Worm (Caenorhabditis elegans): Measurements from ENCODE around the gene gcy-36.

Gene gcy-36

ce11 chrX:15440744-15441685 is 37.8 kb upstream of the gcy-36 start, which contains the start of gene mocs-1 (continued):
- TF ChIP-seq unc-62 (GFP tag; optimal IDR thresholded peaks at IDR 0.05) (no peak), Y55F3AM.14 (GFP tag; optimal IDR thresholded peaks at IDR 0.05) (no peak), nhr-77 (tag; optimal IDR thresholded peaks at IDR 0.05) (no peak), lsy-2 (tag; optimal IDR thresholded peaks at IDR 0.05) (no peak), nhr-11 (tag; optimal IDR thresholded peaks at IDR 0.05) (no peak), nhr-237 (tag; optimal IDR thresholded peaks at IDR 0.05) (no peak), dmd-4 (tag; optimal IDR thresholded peaks at IDR 0.05) (no peak), lin-13 (GFP tag; optimal IDR thresholded peaks at IDR 0.05) (no peak)

ce11 chrX:15441686-15442067 is 37.1 kb upstream of the gcy-36 start, which contains the start of gene nkat-3:
Gene nkat-3, plus strand, starts transcription at chrX:15441731.
- no peak for TF ChIP-seq lsy-2 (tag; optimal IDR thresholded peaks at IDR 0.05)
- no peak for TF ChIP-seq blmp-1 (tag; optimal IDR thresholded peaks at IDR 0.05; ENCODE audit: insufficient read depth)
- TF ChIP-seq nhr-6 (tag; optimal IDR thresholded peaks at IDR 0.05): no peak
- no peak for TF ChIP-seq F13H6.1 (tag; optimal IDR thresholded peaks at IDR 0.05)
- no peak for TF ChIP-seq R02D3.7 (tag; optimal IDR thresholded peaks at IDR 0.05)
- TF ChIP-seq Y55F3AM.14 (GFP tag; optimal IDR thresholded peaks at IDR 0.05): no peak
- TF ChIP-seq peb-1 (tag; optimal IDR thresholded peaks at IDR 0.05): no peak
- no peak for TF ChIP-seq unc-55 (GFP tag; optimal IDR thresholded peaks at IDR 0.05)
- TF ChIP-seq elt-1 (tag; optimal IDR thresholded peaks at IDR 0.05): no peak
- TF ChIP-seq elt-3 (tag; optimal IDR thresholded peaks at IDR 0.05): no peak
- TF ChIP-seq alr-1 (tag; optimal IDR thresholded peaks at IDR 0.05): no peak
- no peak for TF ChIP-seq nhr-25 (tag; optimal IDR thresholded peaks at IDR 0.05)
- TF ChIP-seq mab-5 (tag; optimal IDR thresholded peaks at IDR 0.05): no peak
- TF ChIP-seq sem-4 (tag; optimal IDR thresholded peaks at IDR 0.05): no peak
- TF ChIP-seq ceh-16 (tag; optimal IDR thresholded peaks at IDR 0.05): no peak

- TF ChIP-seq zag-1 (tag; optimal IDR thresholded peaks at IDR 0.05) (no peak), ztf-4 (tag; optimal IDR thresholded peaks at IDR 0.05) (no peak), aly-2 (tag; optimal IDR thresholded peaks at IDR 0.05) (no peak), ZK546.5 (tag; optimal IDR thresholded peaks at IDR 0.05) (no peak), nhr-237 (tag; optimal IDR thresholded peaks at IDR 0.05) (no peak), mab-5 (tag; optimal IDR thresholded peaks at IDR 0.05) (no peak)
These were observed 32.5 kb upstream of the gcy-36 start, which contains the start of gene R03A10.5 for ce11 chrX:15446292-15446794. Gene R03A10.5, plus strand, starts transcription at chrX:15446722.

- TF ChIP-seq crh-2 (tag; optimal IDR thresholded peaks at IDR 0.05) (no peak), Y55F3AM.14 (GFP tag; optimal IDR thresholded peaks at IDR 0.05) (no peak), ceh-82 (tag; optimal IDR thresholded peaks at IDR 0.05) (no peak), ztf-4 (tag; optimal IDR thresholded peaks at IDR 0.05) (no peak), nhr-129 (tag; optimal IDR thresholded peaks at IDR 0.05) (no peak), nhr-12 (tag; optimal IDR thresholded peaks at IDR 0.05) (no peak), aly-2 (tag; optimal IDR thresholded peaks at IDR 0.05) (no peak), ama-1 (optimal IDR thresholded peaks at IDR 0.05) (no peak)
These were observed 13.8 kb upstream of the gcy-36 start for ce11 chrX:15465050-15465449.

ce11 chrX:15466032-15466431 is 12.8 kb upstream of the gcy-36 start, which contains the start of gene sprr-1:
Gene sprr-1, plus strand, starts transcription at chrX:15466300.
- TF ChIP-seq sma-9 (GFP tag; optimal IDR thresholded peaks at IDR 0.05): no peak
- no peak for TF ChIP-seq sma-9 (tag; optimal IDR thresholded peaks at IDR 0.05)
- TF ChIP-seq ceh-16 (tag; optimal IDR thresholded peaks at IDR 0.05): no peak
- TF ChIP-seq snpc-4 (tag; optimal IDR thresholded peaks at IDR 0.05): no peak
- TF ChIP-seq nhr-237 (tag; optimal IDR thresholded peaks at IDR 0.05): no peak
- TF ChIP-seq ZK546.5 (tag; optimal IDR thresholded peaks at IDR 0.05): no peak
- no peak for TF ChIP-seq nhr-6 (tag; optimal IDR thresholded peaks at IDR 0.05)
- TF ChIP-seq peb-1 (tag; optimal IDR thresholded peaks at IDR 0.05): no peak
- TF ChIP-seq crh-2 (tag; optimal IDR thresholded peaks at IDR 0.05): no peak

All from whole organism, L2 larva.